Worm (Caenorhabditis elegans) whole organism, late embryonic: ENCODE measurements around the gene C14C11.4.

Source experiments
- K09A11.1 ChIP-seq: sonication (generic microtip); optimal IDR thresholded peaks from 2 replicates; lab custom pipeline; 2017; ENCODE audit warnings: antibody characterized with exemption, mild to moderate bottlenecking, missing genetic modification characterization, missing compliant biosample characterization; ENCODE audit not compliant: insufficient read depth
- Y22D7AL.16 ChIP-seq: sonication (generic microtip); optimal IDR thresholded peaks from 2 replicates; lab custom pipeline; 2016; ENCODE audit warnings: missing genetic modification characterization, missing compliant biosample characterization
- ceh-2 ChIP-seq: sonication (generic microtip); optimal IDR thresholded peaks from 2 replicates; lab custom pipeline; 2016; ENCODE audit warnings: missing genotype, missing genetic modification characterization, missing compliant biosample characterization
- ceh-22 ChIP-seq: sonication (generic microtip); optimal IDR thresholded peaks from 2 replicates; lab custom pipeline; 2017; ENCODE audit warnings: missing biosample characterization, missing genetic modification characterization
- ceh-9 ChIP-seq: sonication (generic microtip); optimal IDR thresholded peaks from 2 replicates; lab custom pipeline; 2016; ENCODE audit warnings: mild to moderate bottlenecking, missing genetic modification characterization, inconsistent platforms, missing compliant biosample characterization
- dmd-4 ChIP-seq: sonication (generic microtip); optimal IDR thresholded peaks from 2 replicates; lab custom pipeline; 2016; ENCODE audit warnings: borderline replicate concordance, missing genetic modification characterization, missing compliant biosample characterization
- elt-2 ChIP-seq: sonication (generic microtip); optimal IDR thresholded peaks from 2 replicates; lab custom pipeline; 2016; ENCODE audit warnings: missing genetic modification reagents, missing genetic modification characterization, missing compliant biosample characterization
- ets-4 ChIP-seq: sonication (generic microtip); optimal IDR thresholded peaks from 2 replicates; lab custom pipeline; 2016; ENCODE audit warnings: missing genetic modification characterization, missing compliant biosample characterization
- fax-1 ChIP-seq: sonication (generic microtip); optimal IDR thresholded peaks from 2 replicates; lab custom pipeline; 2016; ENCODE audit warnings: missing genotype, missing genetic modification characterization, missing compliant biosample characterization
- fkh-10 ChIP-seq: fragments of 150-350 bp; optimal IDR thresholded peaks from 2 replicates; lab custom pipeline; 2014; ENCODE audit warnings: missing biosample characterization, missing genetic modification reagents, missing genetic modification characterization
- gmeb-2 ChIP-seq: sonication (generic microtip); optimal IDR thresholded peaks from 2 replicates; lab custom pipeline; 2016; ENCODE audit warnings: missing genetic modification characterization, inconsistent platforms, missing compliant biosample characterization
- hlh-15 ChIP-seq: sonication (generic microtip); optimal IDR thresholded peaks from 2 replicates; lab custom pipeline; 2016; ENCODE audit warnings: missing genetic modification characterization, missing compliant biosample characterization
- lim-6 ChIP-seq: sonication (generic microtip); optimal IDR thresholded peaks from 2 replicates; lab custom pipeline; 2016; ENCODE audit warnings: missing genetic modification characterization, missing compliant biosample characterization
- nhr-11 ChIP-seq: fragments of 150-350 bp; optimal IDR thresholded peaks from 2 replicates; lab custom pipeline; 2014; ENCODE audit warnings: missing biosample characterization, missing genetic modification characterization
- pag-3 ChIP-seq: sonication (generic microtip); optimal IDR thresholded peaks from 2 replicates; lab custom pipeline; 2016; ENCODE audit warnings: missing compliant biosample characterization, missing genetic modification characterization, borderline replicate concordance
- pax-1 ChIP-seq: fragments of 150-350 bp; optimal IDR thresholded peaks from 2 replicates; lab custom pipeline; 2014; ENCODE audit warnings: missing biosample characterization, missing genetic modification characterization
- pha-4 ChIP-seq: fragments of 150-350 bp; optimal IDR thresholded peaks from 2 replicates; lab custom pipeline; 2018; ENCODE audit warnings: missing biosample characterization, missing genetic modification reagents, missing genetic modification characterization
- pros-1 ChIP-seq: fragments of 150-350 bp; optimal IDR thresholded peaks from 2 replicates; lab custom pipeline; 2014; ENCODE audit warnings: missing biosample characterization, missing genetic modification reagents, missing genetic modification characterization
- ref-2 ChIP-seq: sonication (generic microtip); optimal IDR thresholded peaks from 2 replicates; lab custom pipeline; 2016; ENCODE audit warnings: missing genetic modification characterization, missing compliant biosample characterization
- sox-4 ChIP-seq: sonication (generic microtip); optimal IDR thresholded peaks from 2 replicates; lab custom pipeline; 2017; ENCODE audit warnings: mild to moderate bottlenecking, missing genetic modification characterization, inconsistent platforms, missing compliant biosample characterization
- tbx-2 ChIP-seq: sonication (generic microtip); optimal IDR thresholded peaks from 2 replicates; lab custom pipeline; 2016; ENCODE audit warnings: missing genetic modification characterization, missing compliant biosample characterization
- ttx-3 ChIP-seq: sonication (generic microtip); optimal IDR thresholded peaks from 2 replicates; lab custom pipeline; 2016; ENCODE audit warnings: missing genetic modification reagents, missing genetic modification characterization, missing compliant biosample characterization
- unc-42 ChIP-seq: sonication (generic microtip); optimal IDR thresholded peaks from 2 replicates; lab custom pipeline; 2016; ENCODE audit warnings: missing genotype, missing genetic modification characterization, missing compliant biosample characterization
- unc-55 ChIP-seq: sonication (generic microtip); optimal IDR thresholded peaks from 2 replicates; lab custom pipeline; 2017; ENCODE audit warnings: missing biosample characterization, missing genetic modification reagents, missing genetic modification characterization

C14C11.4 gene

ce11 chrV:5684534-5684933, 37.1 kb downstream of the C14C11.4 start, which contains the start of the genes hmgs-1 and F25B4.4 (continued):
- peak; percentile 29 for TF ChIP-seq unc-55 (GFP tag; lab: Kevin White, UChicago)

DNA sequence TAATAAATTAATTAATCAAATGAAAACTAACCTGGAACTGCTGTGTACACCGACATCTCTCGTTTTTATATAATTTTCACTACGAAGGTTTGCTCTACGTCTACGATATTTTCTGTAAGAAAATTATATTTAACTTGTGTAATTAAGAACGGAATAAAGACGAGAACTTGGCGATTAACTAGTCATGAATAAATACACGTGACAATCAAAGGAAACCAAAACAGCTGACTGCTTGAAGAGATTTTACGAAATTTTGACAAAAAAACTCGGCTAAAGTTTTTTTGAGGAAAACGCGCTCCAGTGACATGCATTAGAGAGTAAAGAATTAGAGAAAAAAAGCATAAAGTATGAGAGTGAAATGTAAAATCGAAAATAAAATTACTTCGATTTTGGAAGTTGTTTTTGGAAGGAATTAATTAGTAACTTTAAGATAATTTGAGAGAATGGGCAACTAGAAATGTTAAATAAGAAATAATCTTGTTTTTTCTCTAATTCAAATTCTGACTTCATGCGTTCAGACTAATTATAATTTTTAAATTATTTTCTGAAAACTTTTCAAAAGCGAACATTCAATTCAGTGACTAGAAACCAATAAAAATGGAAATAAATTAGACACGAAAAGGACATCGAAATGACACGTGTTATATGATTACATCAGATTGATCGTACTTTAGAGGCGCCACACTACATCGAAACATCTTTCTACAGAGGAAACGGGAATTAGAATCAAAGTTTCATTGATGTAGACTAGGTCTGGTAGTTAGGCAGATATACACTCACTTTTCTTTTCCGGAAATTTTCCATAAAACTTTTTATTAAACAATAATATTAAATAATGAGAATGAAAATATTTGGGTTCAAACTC, 39.9 kb downstream of the C14C11.4 start, which contains the start of gene F25B4.7:
Gene F25B4.7, minus strand, starts transcription at position 112 of the 865 bp plus-strand sequence.
- TF ChIP-seq dmd-4 (tag; lab: Kevin White, UChicago): no peak
- TF ChIP-seq unc-42: peak; percentile 11
- no peak for TF ChIP-seq ceh-22 (tag; lab: Kevin White, UChicago)
- TF ChIP-seq fkh-10 (GFP tag; lab: Kevin White, UChicago): no peak

DNA sequence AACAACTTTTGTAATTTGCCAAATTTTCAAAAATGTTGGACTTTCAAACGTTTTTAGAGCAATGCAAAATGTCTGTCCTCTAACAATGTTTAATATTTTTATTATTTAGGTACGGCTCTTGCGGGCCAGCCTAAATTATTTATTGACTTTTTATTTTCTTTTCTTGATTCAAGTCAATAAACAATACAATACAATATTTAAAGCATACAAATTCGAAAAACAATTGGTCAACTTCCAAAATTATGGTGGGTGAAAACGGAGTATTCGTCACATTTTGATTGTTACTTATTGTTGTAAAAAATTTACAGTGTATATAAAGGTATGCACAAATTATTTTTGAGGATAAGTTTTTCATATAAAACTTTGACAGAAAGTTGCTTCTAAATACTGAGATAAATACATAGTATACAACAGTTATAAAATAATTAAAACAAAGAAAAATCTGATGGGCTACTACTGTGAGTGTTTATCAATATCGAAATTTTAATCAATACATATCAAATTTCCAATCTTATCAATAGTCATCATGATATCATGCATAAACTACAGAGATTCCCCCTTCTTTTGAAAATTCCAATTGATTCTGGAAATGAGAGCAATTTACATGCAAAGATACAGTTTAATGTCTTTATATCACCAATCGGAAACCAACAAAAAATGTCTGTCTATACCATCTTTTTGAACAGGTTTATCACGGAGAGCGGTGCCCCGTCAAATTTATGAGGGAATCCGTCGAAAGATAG, 44.4 kb downstream of the C14C11.4 start, which contains the start of gene F25B4.8:
Gene F25B4.8, minus strand, starts transcription at position 51 of the 743 bp plus-strand sequence.
- TF ChIP-seq unc-55 (GFP tag; lab: Kevin White, UChicago): no peak
- no peak for TF ChIP-seq fax-1 (tag; lab: Kevin White, UChicago)
- TF ChIP-seq pax-1 (tag; lab: Kevin White, UChicago): no peak
- no peak for TF ChIP-seq pha-4 (tag; lab: Kevin White, UChicago)
- TF ChIP-seq Y22D7AL.16: no peak
- no peak for TF ChIP-seq ceh-2 (tag; lab: Kevin White, UChicago)
- TF ChIP-seq pros-1 (tag; lab: Kevin White, UChicago): no peak
- no peak for TF ChIP-seq ets-4 (tag; lab: Kevin White, UChicago)
- TF ChIP-seq nhr-11 (tag; lab: Kevin White, UChicago): no peak
- no peak for TF ChIP-seq sox-4 (tag; lab: Kevin White, UChicago)

DNA sequence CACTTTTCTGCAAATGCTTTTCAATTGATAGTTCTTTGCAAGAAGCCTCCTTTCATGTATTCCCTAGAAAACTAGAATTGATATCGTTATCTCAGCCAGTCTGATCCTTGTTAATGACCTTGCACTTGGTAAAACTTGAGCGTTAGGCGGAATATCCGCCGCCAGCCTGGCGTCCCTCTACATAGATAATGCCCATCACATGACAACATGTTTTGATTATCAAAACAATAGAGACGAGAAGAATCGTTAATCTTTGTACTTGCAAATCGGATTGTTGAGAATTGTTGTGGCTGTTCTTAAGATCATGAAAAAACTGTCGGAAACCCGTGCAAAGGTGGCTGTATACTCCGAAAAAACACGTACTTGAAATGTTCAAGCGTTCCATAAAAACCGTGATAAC, 46.2 kb downstream of the C14C11.4 start:
- TF ChIP-seq pax-1 (tag; lab: Kevin White, UChicago): no peak

DNA sequence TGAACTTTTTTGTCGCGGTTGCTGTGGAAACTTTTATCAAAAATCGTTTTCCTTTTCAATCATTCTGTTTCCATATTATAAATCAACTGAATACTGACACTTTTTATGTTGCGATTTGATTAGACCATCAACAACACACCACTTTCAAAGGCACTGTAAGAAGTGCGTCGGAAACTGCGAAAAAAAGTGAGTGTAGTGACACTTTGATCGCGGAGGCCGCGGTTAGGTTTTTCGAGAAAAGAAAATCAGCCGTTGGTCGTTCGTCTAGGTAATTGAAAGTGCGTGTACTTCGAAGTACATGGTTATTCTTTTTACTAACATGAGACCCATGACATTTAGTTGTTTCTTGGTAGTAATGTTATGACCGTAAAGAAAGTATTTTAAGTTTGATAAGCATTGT, 48.2 kb downstream of the C14C11.4 start:
- no peak for TF ChIP-seq ttx-3
- no peak for TF ChIP-seq gmeb-2 (tag; lab: Kevin White, UChicago)
- no peak for TF ChIP-seq nhr-11 (tag; lab: Kevin White, UChicago)
- TF ChIP-seq K09A11.1 (tag; lab: Kevin White, UChicago): no peak
- no peak for TF ChIP-seq ceh-9 (tag; lab: Kevin White, UChicago)
- TF ChIP-seq tbx-2 (tag; lab: Kevin White, UChicago): no peak
- TF ChIP-seq pag-3 (tag; lab: Kevin White, UChicago): no peak

DNA sequence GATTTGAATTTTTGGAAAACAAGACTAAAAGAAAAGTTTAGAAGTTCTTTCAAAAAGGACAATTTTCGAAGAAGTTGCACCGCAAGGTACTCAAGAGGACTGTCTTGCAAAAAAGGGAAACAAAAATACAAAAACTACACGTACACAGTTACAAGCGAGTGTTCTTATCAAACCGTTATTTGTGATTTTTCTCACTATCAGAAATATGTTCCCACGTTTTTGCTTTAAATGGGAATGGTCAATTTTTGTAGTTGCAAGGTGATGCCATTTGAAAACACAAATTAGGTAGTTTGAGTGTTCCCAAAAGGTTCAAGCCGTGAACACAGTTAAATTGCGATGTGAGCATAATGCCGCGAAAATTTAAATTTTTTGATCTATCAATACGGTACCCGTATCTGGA, 48.8 kb downstream of the C14C11.4 start:
- no peak for TF ChIP-seq lim-6 (tag; lab: Kevin White, UChicago)
- no peak for TF ChIP-seq elt-2 (tag; lab: Kevin White, UChicago)

DNA sequence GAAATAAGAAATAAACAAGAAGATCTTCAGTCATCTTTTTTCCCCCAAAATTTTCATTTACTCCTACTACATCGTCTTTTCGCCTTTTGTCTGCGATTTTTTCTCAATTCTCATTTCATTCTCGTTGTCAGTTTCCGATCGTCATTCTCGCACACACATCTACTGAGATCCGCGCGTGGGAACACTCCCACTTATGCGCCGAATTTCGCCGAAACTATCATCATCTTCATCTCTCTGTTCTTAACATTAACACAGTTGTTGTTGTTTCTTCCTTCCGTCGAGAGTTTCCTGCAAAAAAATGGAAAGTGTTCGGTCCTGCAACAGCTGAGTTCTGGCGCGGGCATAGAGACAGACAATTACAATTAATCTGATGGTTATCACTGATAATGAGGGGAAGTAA, 50.2 kb downstream of the C14C11.4 start:
- no peak for TF ChIP-seq ref-2
- TF ChIP-seq hlh-15 (tag; lab: Kevin White, UChicago): no peak
- TF ChIP-seq, all 69 proteins: peak for 0
